Worm (Caenorhabditis elegans): ENCODE data around the gene srz-90.

DNA sequence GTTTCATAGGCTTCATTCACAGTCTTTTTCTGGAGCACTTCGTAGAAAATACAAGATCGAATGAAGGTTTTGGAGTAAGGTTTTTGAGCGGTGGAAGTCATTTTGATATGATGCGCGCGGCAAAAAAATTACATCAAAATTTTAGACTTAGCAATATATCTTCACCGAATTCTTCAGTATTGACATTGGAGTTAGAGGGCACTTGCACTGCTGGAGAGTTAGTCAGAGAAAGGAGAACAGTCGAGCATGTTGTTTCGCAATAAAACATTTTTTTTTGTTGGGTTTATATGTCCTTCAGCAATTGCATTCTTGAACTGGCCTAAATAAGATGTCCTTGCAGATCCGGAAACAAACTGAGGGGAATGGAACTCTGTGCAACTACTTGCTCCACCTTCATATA lies 38.1 kb downstream of the srz-90 start, which contains the start of gene fbxa-171:
- no peak for TF ChIP-seq unc-62 (GFP tag; optimal IDR thresholded peaks at IDR 0.05)
- TF ChIP-seq mab-5 (tag; optimal IDR thresholded peaks at IDR 0.05) = no peak
- TF ChIP-seq snpc-4 (tag; optimal IDR thresholded peaks at IDR 0.05) = no peak

All from whole organism, mixed stage, embryonic.